Worm (Caenorhabditis elegans): ENCODE measurements around the gene tra-1.

- TF ChIP-seq elt-4 (tag; optimal IDR thresholded peaks at IDR 0.05) (no peak), C38D4.7 (GFP tag; optimal IDR thresholded peaks at IDR 0.05) (no peak), ceh-45 (GFP tag; IDR thresholded peaks at IDR 0.05) (no peak)
These were observed 48.4 kb upstream of the tra-1 start for ce11 chrIII:11243421-11243820.

Measured in whole organism, late embryonic.